ENCODE assay signal across 8 worm cellular contexts in the genomic region with DNA sequence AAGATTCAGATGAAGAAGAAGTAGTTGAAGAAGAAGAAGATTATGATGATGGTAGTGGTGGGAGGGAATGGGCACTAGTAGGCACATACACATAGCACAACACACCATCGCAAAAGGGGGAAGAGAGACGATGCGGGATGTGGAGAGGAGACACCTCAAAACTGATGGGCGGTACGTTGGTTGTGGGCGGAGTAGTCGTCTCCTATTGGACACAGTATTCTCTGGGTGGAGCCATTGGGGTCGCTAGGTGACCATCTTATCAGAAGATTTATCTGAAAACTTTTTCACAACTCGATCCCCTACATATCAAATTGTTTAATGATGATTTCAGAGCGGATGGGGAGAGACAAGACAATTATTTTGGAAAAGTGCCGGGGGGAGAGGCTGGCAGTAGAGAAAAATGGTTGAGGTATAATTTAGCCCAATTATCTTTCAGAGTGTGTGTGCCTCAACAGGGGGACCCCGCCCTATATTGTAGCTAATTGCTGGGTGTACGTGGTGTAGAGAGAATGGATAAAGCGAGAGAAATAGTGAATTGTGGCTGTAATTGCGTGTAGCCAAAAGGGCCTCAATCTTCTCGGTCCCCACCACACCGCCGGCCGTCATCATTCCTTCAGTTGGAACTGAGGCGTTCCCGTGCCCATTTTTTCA.
TF ChIP-seq lines count a peak whose summit lies in the region.

No protein-coding gene starts in this region.

TF ChIP-seq in whole organism, L1 larva, 84 proteins besides CTCF, POLR2A, EP300 and RAD21:
- TF ChIP-seq ztf-11 (tag; optimal IDR thresholded peaks at IDR 0.05; lab: Kevin White, UChicago) (no peak), unc-62 (GFP tag; optimal IDR thresholded peaks at IDR 0.05; lab: Kevin White, UChicago) (no peak), lin-14 (GFP tag; optimal IDR thresholded peaks at IDR 0.05; lab: Kevin White, UChicago) (peak; percentile 42), pax-3 (tag; optimal IDR thresholded peaks at IDR 0.05; lab: Kevin White, UChicago) (peak; percentile 1), hlh-17 (GFP tag; optimal IDR thresholded peaks at IDR 0.05; lab: Kevin White, UChicago; ENCODE audit: borderline replicate concordance) (no peak), tlp-1 (tag; optimal IDR thresholded peaks at IDR 0.05; lab: Kevin White, UChicago) (no peak), fkh-10 (GFP tag; optimal IDR thresholded peaks at IDR 0.05; lab: Kevin White, UChicago) (no peak), lsy-2 (tag; optimal IDR thresholded peaks at IDR 0.05; lab: Kevin White, UChicago) (peak in 1 of 2 experiments; percentile 12), zag-1 (tag; optimal IDR thresholded peaks at IDR 0.05; lab: Kevin White, UChicago) (no peak)

TF ChIP-seq in whole organism, L2 larva, 48 proteins besides CTCF, POLR2A, EP300 and RAD21:
- TF ChIP-seq lin-39 (tag; optimal IDR thresholded peaks at IDR 0.05; lab: Kevin White, UChicago) (no peak), aly-2 (tag; optimal IDR thresholded peaks at IDR 0.05; lab: Kevin White, UChicago) (no peak), nhr-10 (tag; optimal IDR thresholded peaks at IDR 0.05; lab: Kevin White, UChicago) (no peak), peb-1 (tag; optimal IDR thresholded peaks at IDR 0.05; lab: Kevin White, UChicago) (no peak), nhr-23 (tag; optimal IDR thresholded peaks at IDR 0.05; lab: Kevin White, UChicago) (no peak), nhr-25 (tag; optimal IDR thresholded peaks at IDR 0.05; lab: Kevin White, UChicago) (peak; percentile 6), ceh-16 (tag; optimal IDR thresholded peaks at IDR 0.05; lab: Kevin White, UChicago) (no peak), nhr-129 (tag; optimal IDR thresholded peaks at IDR 0.05; lab: Kevin White, UChicago) (no peak)

TF ChIP-seq in whole organism, L3 larva, 47 proteins besides CTCF, POLR2A, EP300 and RAD21:
- TF ChIP-seq fkh-10 (GFP tag; optimal IDR thresholded peaks at IDR 0.05; lab: Kevin White, UChicago) (no peak), pha-4 (tag; optimal IDR thresholded peaks at IDR 0.05; lab: Kevin White, UChicago) (no peak), nfya-1 (tag; optimal IDR thresholded peaks at IDR 0.05; lab: Kevin White, UChicago; ENCODE audit: insufficient read depth) (peak; percentile 71), nhr-12 (tag; optimal IDR thresholded peaks at IDR 0.05; lab: Kevin White, UChicago) (no peak), nhr-23 (tag; optimal IDR thresholded peaks at IDR 0.05; lab: Kevin White, UChicago) (peak; percentile 9), nhr-11 (tag; optimal IDR thresholded peaks at IDR 0.05; lab: Kevin White, UChicago) (no peak)

TF ChIP-seq in whole organism, L4 larva, 104 proteins besides CTCF, POLR2A, EP300 and RAD21:
- TF ChIP-seq zfp-2 (tag; optimal IDR thresholded peaks at IDR 0.05; lab: Kevin White, UChicago), result no peak
- TF ChIP-seq D1046.2 (GFP tag; IDR thresholded peaks at IDR 0.05; lab: Robert Waterston, UW), result 0 out of 2 replicates have a peak, but pooled peaks have one; percentile 18
- TF ChIP-seq ceh-20 (GFP tag; IDR thresholded peaks at IDR 0.05; lab: Robert Waterston, UW), result no peak
- TF ChIP-seq tag-97 (GFP tag; IDR thresholded peaks at IDR 0.05; lab: Robert Waterston, UW), result no peak

TF ChIP-seq in whole organism, early embryonic, 17 proteins besides CTCF, POLR2A, EP300 and RAD21:
- TF ChIP-seq F13C5.2 (tag; optimal IDR thresholded peaks at IDR 0.05; lab: Kevin White, UChicago), result peak; percentile 15
- peak; percentile 27 for TF ChIP-seq hmg-4 (GFP tag; optimal IDR thresholded peaks at IDR 0.05; lab: Kevin White, UChicago)
- no peak for TF ChIP-seq scrt-1 (GFP tag; IDR thresholded peaks at IDR 0.05; lab: Robert Waterston, UW)

TF ChIP-seq in whole organism, late embryonic, 69 proteins besides CTCF, POLR2A, EP300 and RAD21:
- TF ChIP-seq C08G9.2 (tag; optimal IDR thresholded peaks at IDR 0.05; lab: Kevin White, UChicago) (no peak), lim-6 (tag; optimal IDR thresholded peaks at IDR 0.05; lab: Kevin White, UChicago) (no peak), fax-1 (tag; optimal IDR thresholded peaks at IDR 0.05; lab: Kevin White, UChicago) (no peak), fkh-6 (tag; optimal IDR thresholded peaks at IDR 0.05; lab: Kevin White, UChicago) (peak; percentile 40), ceh-22 (tag; optimal IDR thresholded peaks at IDR 0.05; lab: Kevin White, UChicago) (no peak), mec-3 (tag; optimal IDR thresholded peaks at IDR 0.05; lab: Kevin White, UChicago; ENCODE audit: borderline replicate concordance) (no peak), tbx-2 (tag; optimal IDR thresholded peaks at IDR 0.05; lab: Kevin White, UChicago) (peak; percentile 11), F13H6.1 (tag; optimal IDR thresholded peaks at IDR 0.05; lab: Kevin White, UChicago) (no peak), nfya-1 (tag; optimal IDR thresholded peaks at IDR 0.05; lab: Kevin White, UChicago) (peak; percentile 66), pax-1 (tag; optimal IDR thresholded peaks at IDR 0.05; lab: Kevin White, UChicago) (no peak), hlh-15 (tag; optimal IDR thresholded peaks at IDR 0.05; lab: Kevin White, UChicago) (no peak), ceh-31 (tag; optimal IDR thresholded peaks at IDR 0.05; lab: Kevin White, UChicago) (peak; percentile 79), syd-9 (tag; optimal IDR thresholded peaks at IDR 0.05; lab: Kevin White, UChicago) (no peak), unc-86 (tag; optimal IDR thresholded peaks at IDR 0.05; lab: Kevin White, UChicago) (no peak)
TF ChIP-seq in whole organism, late embryonic: peak in this region for 4.

TF ChIP-seq in whole organism, midembryonic, 9 proteins besides CTCF, POLR2A, EP300 and RAD21:
- TF ChIP-seq tab-1 (GFP tag; IDR thresholded peaks at IDR 0.05; lab: Robert Waterston, UW) (peak; percentile 49; the same call in 1 of the 2 replicates), flt-1 (GFP tag; IDR thresholded peaks at IDR 0.05; lab: Robert Waterston, UW) (0 out of 2 replicates have a peak, but pooled peaks have one; percentile 13), klf-2 (GFP tag; conservative IDR thresholded peaks at IDR 0.05; lab: Robert Waterston, UW) (no peak), ztf-23 (GFP tag; IDR thresholded peaks at IDR 0.05; lab: Robert Waterston, UW) (0 out of 2 replicates have a peak, but pooled peaks have one; percentile 5)

TF ChIP-seq in whole organism, mixed stage, embryonic, 35 proteins besides CTCF, POLR2A, EP300 and RAD21:
- peak; percentile 50 for TF ChIP-seq mls-2 (tag; optimal IDR thresholded peaks at IDR 0.05; lab: Kevin White, UChicago)
- peak; percentile 44 for TF ChIP-seq ham-2 (GFP tag; optimal IDR thresholded peaks at IDR 0.05; lab: Kevin White, UChicago)
- TF ChIP-seq ceh-43 (GFP tag; optimal IDR thresholded peaks at IDR 0.05; lab: Kevin White, UChicago), result peak; percentile 99
- peak; percentile 71 for TF ChIP-seq lsy-2 (tag; optimal IDR thresholded peaks at IDR 0.05; lab: Kevin White, UChicago)
- TF ChIP-seq sptf-1 (tag; optimal IDR thresholded peaks at IDR 0.05; lab: Kevin White, UChicago), result peak; percentile 39
- TF ChIP-seq flh-1 (GFP tag; optimal IDR thresholded peaks at IDR 0.05; lab: Kevin White, UChicago), result no peak
- no peak for TF ChIP-seq lin-13 (tag; optimal IDR thresholded peaks at IDR 0.05; lab: Kevin White, UChicago)
TF ChIP-seq in whole organism, mixed stage, embryonic: peak in this region for 5.
